Fruit fly (Drosophila melanogaster) whole organism, adult: ENCODE measurements around the gene kek2.
A peak's percentile ranks its signal among the peaks of the same experiment; 100 is the strongest.

ENCODE experiments used
- CG11617 ChIP-seq: fragments of 200-800 bp; sonication (Bioruptor generic); optimal IDR thresholded peaks from 2 replicates; lab custom pipeline; 2017; ENCODE audit warnings: mild to moderate bottlenecking, missing biosample characterization, missing genetic modification reagents, missing genetic modification characterization
- CG12768 ChIP-seq: fragments of 200-800 bp; sonication (Bioruptor generic); optimal IDR thresholded peaks from 2 replicates; lab custom pipeline; 2017; ENCODE audit warnings: missing biosample characterization, missing genetic modification characterization, mild to moderate bottlenecking, moderate library complexity, missing genetic modification reagents
- CG14711 ChIP-seq: fragments of 200-800 bp; sonication (Bioruptor generic); optimal IDR thresholded peaks from 2 replicates; lab custom pipeline; 2018; ENCODE audit warnings: missing biosample characterization, mild to moderate bottlenecking, missing genetic modification characterization, moderate library complexity
- CG1620 ChIP-seq: fragments of 200-800 bp; sonication (Bioruptor generic); optimal IDR thresholded peaks from 2 replicates; lab custom pipeline; 2016; ENCODE audit warnings: missing biosample characterization, missing genetic modification characterization
- CG33017 ChIP-seq: fragments of 200-800 bp; sonication (Bioruptor generic); optimal IDR thresholded peaks from 2 replicates; lab custom pipeline; 2018; ENCODE audit warnings: missing biosample characterization, mild to moderate bottlenecking, missing genetic modification characterization, moderate library complexity
- CG5204 ChIP-seq: fragments of 200-800 bp; sonication (Bioruptor generic); optimal IDR thresholded peaks from 2 replicates; lab custom pipeline; 2016; ENCODE audit warnings: missing biosample characterization, missing genetic modification characterization
- CG7045 ChIP-seq: fragments of 200-800 bp; sonication (Bioruptor generic); optimal IDR thresholded peaks from 2 replicates; lab custom pipeline; 2017; ENCODE audit warnings: missing biosample characterization, mild to moderate bottlenecking, missing genetic modification characterization
- CG7101 ChIP-seq: fragments of 200-800 bp; sonication (Bioruptor generic); optimal IDR thresholded peaks from 2 replicates; lab custom pipeline; 2018; ENCODE audit warnings: missing biosample characterization, mild to moderate bottlenecking, missing genetic modification characterization, moderate library complexity
- Clk ChIP-seq: fragments of 200-800 bp; sonication (Bioruptor generic); optimal IDR thresholded peaks from 2 replicates; lab custom pipeline; 2017; ENCODE audit warnings: missing biosample characterization, missing genetic modification characterization
- Crg-1 ChIP-seq: fragments of 200-800 bp; sonication (Bioruptor generic); optimal IDR thresholded peaks from 2 replicates; lab custom pipeline; 2016; ENCODE audit warnings: missing biosample characterization, missing genetic modification characterization
- Hr96 ChIP-seq: fragments of 200-800 bp; sonication (Bioruptor generic); optimal IDR thresholded peaks from 2 replicates; lab custom pipeline; 2016; ENCODE audit warnings: missing biosample characterization, missing genetic modification characterization
- Mnt ChIP-seq: fragments of 200-800 bp; sonication (Bioruptor generic); optimal IDR thresholded peaks from 2 replicates; lab custom pipeline; 2016; ENCODE audit warnings: missing biosample characterization, mild to moderate bottlenecking, missing genetic modification characterization
- bab1 ChIP-seq: fragments of 200-800 bp; sonication (Bioruptor generic); optimal IDR thresholded peaks from 3 replicates; lab custom pipeline; 2019; ENCODE audit warnings: missing biosample characterization, mild to moderate bottlenecking, missing genetic modification characterization, moderate library complexity
- cic ChIP-seq: fragments of 200-800 bp; sonication (Bioruptor generic); optimal IDR thresholded peaks from 2 replicates; lab custom pipeline; 2017; ENCODE audit warnings: missing biosample characterization, mild to moderate bottlenecking, missing genetic modification characterization, moderate library complexity
- cnc ChIP-seq, 2 experiments: fragments of >200 bp; optimal IDR thresholded peaks; 2 replicates each; lab custom pipeline; 2017
- kay ChIP-seq: fragments of 200-800 bp; sonication (Bioruptor generic); peaks from one replicate; lab custom pipeline; 2016; ENCODE audit warnings: missing biosample characterization, missing genetic modification characterization, borderline replicate concordance
- ovo ChIP-seq: fragments of 200-800 bp; sonication (Bioruptor generic); optimal IDR thresholded peaks from 2 replicates; lab custom pipeline; 2016; ENCODE audit warnings: missing biosample characterization, missing genetic modification characterization
- pad ChIP-seq: fragments of 200-800 bp; sonication (Bioruptor generic); optimal IDR thresholded peaks from 3 replicates; lab custom pipeline; 2017; ENCODE audit warnings: missing biosample characterization, missing genetic modification characterization, mild to moderate bottlenecking, moderate library complexity, missing genetic modification reagents
- tj ChIP-seq: fragments of 200-800 bp; sonication (Bioruptor generic); optimal IDR thresholded peaks from 3 replicates; lab custom pipeline; 2017; ENCODE audit warnings: missing biosample characterization, mild to moderate bottlenecking, missing genetic modification characterization, moderate library complexity
- toe ChIP-seq: fragments of 200-800 bp; sonication (Bioruptor generic); optimal IDR thresholded peaks from 2 replicates; lab custom pipeline; 2016; ENCODE audit warnings: missing biosample characterization, missing genetic modification characterization

Gene kek2

DNA sequence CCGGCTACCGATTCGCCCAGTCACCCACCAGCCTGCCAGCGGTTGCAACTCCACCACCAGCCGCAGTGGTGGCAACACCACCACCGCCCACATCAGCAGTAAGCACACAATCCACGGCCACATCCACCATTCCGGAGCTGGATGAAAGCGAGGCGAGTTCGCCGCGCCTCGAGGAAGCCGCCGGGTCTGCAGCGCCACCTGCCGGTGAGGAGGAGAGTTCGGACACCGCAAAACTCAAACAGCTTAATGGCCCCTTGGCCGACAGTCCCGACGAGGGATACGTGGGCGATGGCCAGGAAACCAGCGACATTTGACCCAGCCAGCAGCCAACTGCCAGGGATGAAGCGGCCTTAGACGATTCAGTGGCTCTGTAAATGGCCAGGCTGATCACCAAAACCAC lies 42.5 kb downstream of the kek2 start:
- TF ChIP-seq kay (GFP tag; lab: Kevin White, UChicago): no peak
- no peak for TF ChIP-seq pad (GFP tag; lab: Kevin White, UChicago)
- no peak for TF ChIP-seq CG1620 (GFP tag; lab: Kevin White, UChicago)
- no peak for TF ChIP-seq cnc (optimal IDR thresholded peaks at IDR 0.05; lab: Kevin White, UChicago)
- no peak for TF ChIP-seq ovo (GFP tag; lab: Kevin White, UChicago)
- TF ChIP-seq CG33017: no peak
- no peak for TF ChIP-seq CG11617
- no peak for TF ChIP-seq tj (GFP tag; lab: Kevin White, UChicago)
- TF ChIP-seq cic (GFP tag; lab: Kevin White, UChicago): no peak
- TF ChIP-seq Hr96 (GFP tag; lab: Kevin White, UChicago): no peak
- no peak for TF ChIP-seq CG7045
- TF ChIP-seq bab1 (GFP tag; lab: Kevin White, UChicago): no peak
- TF ChIP-seq CG14711: no peak

DNA sequence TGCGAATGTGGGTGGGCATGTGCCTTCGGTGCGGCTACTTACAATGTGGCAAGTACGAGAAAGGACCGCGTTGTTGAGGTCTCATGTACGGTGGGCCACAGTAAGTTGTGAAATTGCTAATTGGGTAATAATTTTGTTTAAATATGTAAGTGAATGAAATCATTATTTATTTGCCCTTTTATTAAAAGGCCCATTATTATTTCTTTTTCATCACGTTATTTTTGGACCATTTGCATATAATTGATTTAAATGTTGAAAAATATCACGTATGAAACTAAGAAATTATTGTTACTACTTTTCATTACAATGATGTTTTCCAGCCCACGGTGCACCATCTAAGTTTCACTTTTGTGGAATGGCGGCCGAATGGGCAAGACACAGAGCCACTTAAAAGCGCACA lies 46.6 kb downstream of the kek2 start:
- TF ChIP-seq Clk (GFP tag; lab: Kevin White, UChicago): no peak
- TF ChIP-seq CG5204 (GFP tag; lab: Kevin White, UChicago): peak; percentile 44
- no peak for TF ChIP-seq CG1620 (GFP tag; lab: Kevin White, UChicago)
- TF ChIP-seq Crg-1 (GFP tag; lab: Kevin White, UChicago): no peak
- no peak for TF ChIP-seq CG7045
- TF ChIP-seq CG7101: no peak
- no peak for TF ChIP-seq cnc (optimal IDR thresholded peaks at IDR 0.05; lab: Kevin White, UChicago)

dm6 chr2L:11648739-11649138 lies 67.0 kb downstream of the kek2 start, which contains the start of gene CG6614:
CG6614 (minus strand) TSS chr2L:11648839.
- no peak for TF ChIP-seq CG5204 (GFP tag; lab: Kevin White, UChicago)
- no peak for TF ChIP-seq Mnt (GFP tag; lab: Kevin White, UChicago)
- TF ChIP-seq CG11617: no peak
- TF ChIP-seq CG12768 (GFP tag; lab: Kevin White, UChicago): no peak
- TF ChIP-seq toe (GFP tag; lab: Kevin White, UChicago): no peak
- no peak for TF ChIP-seq tj (GFP tag; lab: Kevin White, UChicago)
- no peak for TF ChIP-seq Crg-1 (GFP tag; lab: Kevin White, UChicago)
- TF ChIP-seq kay (GFP tag; lab: Kevin White, UChicago): no peak
- TF ChIP-seq Hr96 (GFP tag; lab: Kevin White, UChicago): no peak
- TF ChIP-seq CG7101: no peak
- no peak for TF ChIP-seq Clk (GFP tag; lab: Kevin White, UChicago)
- no peak for TF ChIP-seq CG33017

DNA sequence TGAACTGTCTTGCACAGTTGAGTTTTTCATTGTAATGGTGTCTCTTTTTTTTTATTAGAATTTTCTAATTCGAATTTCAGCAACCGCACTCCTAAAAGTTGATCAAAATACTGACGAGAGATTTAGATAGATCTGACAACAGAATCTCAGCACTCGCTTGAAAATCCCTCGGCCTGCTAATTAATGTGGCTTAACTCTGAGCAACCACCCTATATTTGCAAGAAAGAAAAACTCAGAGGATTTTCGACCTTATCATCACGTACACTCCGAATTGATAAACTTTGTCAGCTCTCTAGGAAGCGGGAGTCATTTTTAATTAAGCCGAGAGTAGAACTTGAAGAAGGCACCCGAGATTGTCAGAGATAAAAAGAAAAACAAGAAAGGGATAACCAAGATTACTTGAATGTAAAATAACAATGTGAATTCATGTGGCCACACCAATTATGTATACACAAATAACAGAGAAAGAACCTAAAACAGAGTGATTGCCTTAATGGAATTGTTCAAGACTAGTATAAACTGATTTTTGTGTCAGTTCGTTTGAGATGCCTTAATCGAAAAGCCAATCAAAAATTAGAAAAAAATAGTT lies 70.3 kb downstream of the kek2 start, which contains the start of the genes CG12307 and CG4983:
Gene CG12307 (minus strand): TSS at position 101 of the 589 bp plus-strand sequence.
Gene CG4983 (plus strand): TSS at position 539 of the 589 bp plus-strand sequence.
- TF ChIP-seq Crg-1 (GFP tag; lab: Kevin White, UChicago) (no peak), bab1 (GFP tag; lab: Kevin White, UChicago) (no peak), CG12768 (GFP tag; lab: Kevin White, UChicago) (no peak)

- TF ChIP-seq ovo (GFP tag; lab: Kevin White, UChicago) (no peak), CG5204 (GFP tag; lab: Kevin White, UChicago) (no peak), toe (GFP tag; lab: Kevin White, UChicago) (no peak), pad (GFP tag; lab: Kevin White, UChicago) (no peak), Hr96 (GFP tag; lab: Kevin White, UChicago) (no peak)
These were observed 75.4 kb downstream of the kek2 start, which contains the start of gene CG43167 for dm6 chr2L:11657110-11657509. CG43167 (plus strand) TSS chr2L:11657410.

dm6 chr2L:11662959-11663358 lies 81.2 kb downstream of the kek2 start, which contains the start of gene CG44477:
CG44477 (plus strand) TSS chr2L:11663259.
- TF ChIP-seq kay (GFP tag; lab: Kevin White, UChicago) (no peak), Crg-1 (GFP tag; lab: Kevin White, UChicago) (no peak)
